4 worm cellular contexts compared by ENCODE assay signal in the genomic region with DNA sequence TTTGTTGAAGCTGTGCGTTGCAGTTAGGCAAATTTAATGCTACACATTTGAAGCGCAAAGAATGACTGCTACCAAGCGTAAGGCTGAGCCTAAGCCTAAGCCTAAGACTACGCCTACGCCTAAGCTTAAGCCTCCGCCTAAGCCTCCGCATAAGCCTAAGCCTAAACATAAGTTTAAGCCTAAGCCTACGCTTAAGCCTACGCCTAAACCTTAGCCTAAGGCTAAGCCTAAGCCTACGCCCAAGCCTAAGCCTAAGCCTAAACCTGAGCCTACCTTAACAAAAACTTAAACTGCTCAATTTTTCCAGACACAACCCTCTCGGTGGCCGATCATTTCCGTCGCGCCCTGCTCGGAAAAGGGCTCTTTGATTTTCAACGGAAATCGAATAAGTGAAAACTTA.
TF ChIP-seq lines count a peak whose summit lies in the region.

No protein-coding gene starts in this region.

TF ChIP-seq in whole organism, L1 larva, 84 proteins besides CTCF, POLR2A, EP300 and RAD21:
- TF ChIP-seq nhr-90 (tag; optimal IDR thresholded peaks at IDR 0.05; lab: Kevin White, UChicago; ENCODE audit: poor library complexity) (no peak), lsy-2 (tag; optimal IDR thresholded peaks at IDR 0.05; lab: Kevin White, UChicago) (no peak), fos-1 (tag; optimal IDR thresholded peaks at IDR 0.05; lab: Kevin White, UChicago) (no peak), nhr-84 (tag; optimal IDR thresholded peaks at IDR 0.05; lab: Kevin White, UChicago) (no peak), fkh-10 (GFP tag; optimal IDR thresholded peaks at IDR 0.05; lab: Kevin White, UChicago) (no peak), efl-1 (optimal IDR thresholded peaks at IDR 0.05; lab: Kevin White, UChicago) (no peak), efl-1 (GFP tag; optimal IDR thresholded peaks at IDR 0.05 in 1 of 2; lab: Kevin White, UChicago) (peak in 1 of 2 experiments; percentile 87), nhr-12 (tag; optimal IDR thresholded peaks at IDR 0.05; lab: Kevin White, UChicago) (no peak), unc-98 (GFP tag; IDR thresholded peaks at IDR 0.05; lab: Robert Waterston, UW) (no peak), nhr-85 (tag; lab: Kevin White, UChicago) (peak; percentile 27)

TF ChIP-seq in whole organism, L4 larva, 104 proteins besides CTCF, POLR2A, EP300 and RAD21:
- 0 out of 2 replicates have a peak, but pooled peaks have one; percentile 4 for TF ChIP-seq Y48G9A.11 (GFP tag; IDR thresholded peaks at IDR 0.05; lab: Robert Waterston, UW)
- TF ChIP-seq Y5F2A.4 (GFP tag; optimal IDR thresholded peaks at IDR 0.05; lab: Kevin White, UChicago) = no peak
- no peak for TF ChIP-seq nhr-28 (tag; optimal IDR thresholded peaks at IDR 0.05; lab: Kevin White, UChicago)

TF ChIP-seq in whole organism, early embryonic, 17 proteins besides CTCF, POLR2A, EP300 and RAD21:
- TF ChIP-seq B0310.2 (tag; optimal IDR thresholded peaks at IDR 0.05; lab: Kevin White, UChicago) (no peak), ets-7 (tag; optimal IDR thresholded peaks at IDR 0.05; lab: Kevin White, UChicago) (no peak), ceh-13 (GFP tag; optimal IDR thresholded peaks at IDR 0.05; lab: Kevin White, UChicago) (no peak), tbx-37 (GFP tag; conservative IDR thresholded peaks at IDR 0.05; lab: Robert Waterston, UW) (no peak), hnd-1 (tag; optimal IDR thresholded peaks at IDR 0.05; lab: Kevin White, UChicago) (no peak), ceh-36 (tag; optimal IDR thresholded peaks at IDR 0.05; lab: Kevin White, UChicago) (peak; percentile 51), aly-1 (tag; optimal IDR thresholded peaks at IDR 0.05; lab: Kevin White, UChicago) (no peak), hmg-4 (GFP tag; optimal IDR thresholded peaks at IDR 0.05; lab: Kevin White, UChicago) (no peak)

TF ChIP-seq in whole organism, young adult, 124 proteins besides CTCF, POLR2A, EP300 and RAD21:
- TF ChIP-seq F33H1.4 (GFP tag; IDR thresholded peaks at IDR 0.05; lab: Robert Waterston, UW) (no peak), nfyb-1 (GFP tag; IDR thresholded peaks at IDR 0.05; lab: Robert Waterston, UW) (0 out of 2 replicates have a peak, but pooled peaks have one; percentile 41), fkh-3 (tag; optimal IDR thresholded peaks at IDR 0.05; lab: Kevin White, UChicago) (no peak), ztf-26 (tag; optimal IDR thresholded peaks at IDR 0.05; lab: Kevin White, UChicago) (no peak), lin-40 (tag; optimal IDR thresholded peaks at IDR 0.05; lab: Kevin White, UChicago) (no peak), egl-18 (GFP tag; IDR thresholded peaks at IDR 0.05; lab: Robert Waterston, UW) (0 out of 2 replicates have a peak, but pooled peaks have one; percentile 60), sptf-2 (GFP tag; optimal IDR thresholded peaks at IDR 0.05; lab: Kevin White, UChicago) (no peak), gei-17 (GFP tag; optimal IDR thresholded peaks at IDR 0.05; lab: Kevin White, UChicago) (no peak), nfya-1 (tag; optimal IDR thresholded peaks at IDR 0.05; lab: Kevin White, UChicago; ENCODE audit: borderline replicate concordance, insufficient read depth) (no peak), lir-1 (GFP tag; conservative IDR thresholded peaks at IDR 0.05; lab: Robert Waterston, UW) (no peak)
TF ChIP-seq in whole organism, young adult: peak in this region for 2.
